Worm (Caenorhabditis elegans) whole organism, young adult: ENCODE data around the gene eyg-1.

ENCODE experiments used
- B0336.3 ChIP-seq: fragments of 200-800 bp; sonication (Bioruptor generic); IDR thresholded peaks from 2 replicates; pipeline ENCODE4 v1.3.6; 2022; ENCODE audit warnings: missing genetic modification characterization, missing compliant biosample characterization
- D2030.7 ChIP-seq: fragments of 200-800 bp; sonication (Bioruptor generic); IDR thresholded peaks from 2 replicates; pipeline ENCODE4 v1.3.6; 2022; ENCODE audit warnings: missing genetic modification reagents, missing genetic modification characterization, missing compliant biosample characterization
- F22D6.2 ChIP-seq: sonication (generic microtip); optimal IDR thresholded peaks from 2 replicates; lab custom pipeline; 2016; ENCODE audit warnings: mild to moderate bottlenecking, missing genetic modification characterization, missing compliant biosample characterization
- F37B4.10 ChIP-seq: fragments of 200-800 bp; sonication (Bioruptor generic); IDR thresholded peaks from 2 replicates; pipeline ENCODE4 v1.3.6; 2022; ENCODE audit warnings: missing genetic modification characterization, missing compliant biosample characterization
- F52B5.7 ChIP-seq: sonication (generic microtip); optimal IDR thresholded peaks from 2 replicates; lab custom pipeline; 2016; ENCODE audit warnings: mild to moderate bottlenecking, missing genetic modification characterization, missing compliant biosample characterization
- F57C9.4 ChIP-seq: sonication (generic microtip); optimal IDR thresholded peaks from 2 replicates; lab custom pipeline; 2017; ENCODE audit warnings: mild to moderate bottlenecking, missing genetic modification characterization, missing compliant biosample characterization
- T07F8.4 ChIP-seq: sonication (generic microtip); optimal IDR thresholded peaks from 2 replicates; lab custom pipeline; 2016; ENCODE audit warnings: mild to moderate bottlenecking, missing genetic modification characterization, moderate library complexity, missing compliant biosample characterization
- Y53F4B.3 ChIP-seq: fragments of 200-800 bp; sonication (Bioruptor generic); IDR thresholded peaks from 2 replicates; pipeline ENCODE4 v1.3.6; 2022; ENCODE audit warnings: missing genetic modification reagents, missing genetic modification characterization, missing compliant biosample characterization
- Y56A3A.18 ChIP-seq: fragments of 200-800 bp; sonication (Bioruptor generic); IDR thresholded peaks from 2 replicates; pipeline ENCODE4 v1.3.6; 2022; ENCODE audit warnings: missing genetic modification reagents, missing genetic modification characterization, missing compliant biosample characterization
- Y67H2A.10 ChIP-seq: fragments of 200-800 bp; sonication (Bioruptor generic); conservative IDR thresholded peaks from 2 replicates; pipeline ENCODE4 v1.3.6; 2022; ENCODE audit warnings: missing genetic modification reagents, missing genetic modification characterization, missing compliant biosample characterization
- Y95B8A.8 ChIP-seq: fragments of 200-800 bp; sonication (Bioruptor generic); IDR thresholded peaks from 2 replicates; pipeline ENCODE4 v1.3.6; 2022; ENCODE audit warnings: missing genetic modification reagents, missing genetic modification characterization, missing compliant biosample characterization
- ZK185.1 ChIP-seq: sonication (generic microtip); optimal IDR thresholded peaks from 2 replicates; lab custom pipeline; 2016; ENCODE audit warnings: mild to moderate bottlenecking, missing genetic modification characterization, missing compliant biosample characterization; ENCODE audit not compliant: poor library complexity, severe bottlenecking
- atf-7 ChIP-seq: sonication (generic microtip); optimal IDR thresholded peaks from 2 replicates; lab custom pipeline; 2017; ENCODE audit warnings: mild to moderate bottlenecking, missing genetic modification characterization, missing compliant biosample characterization
- cebp-1 ChIP-seq, 2 experiments: fragments of 200-800 bp in 1 of 2; sonication (Bioruptor generic) in 1 of 2; sonication (generic microtip) in 1 of 2; IDR thresholded peaks in 1 of 2; optimal IDR thresholded peaks in 1 of 2; 2 replicates each; pipeline versions ENCODE4 v1.3.6 to Lab custom; 2017 to 2022; ENCODE audit warnings: missing compliant biosample characterization in 2 of 2, missing genetic modification characterization in 2 of 2, mild to moderate bottlenecking in 1 of 2, missing genetic modification reagents in 1 of 2, moderate library complexity in 1 of 2
- cebp-2 ChIP-seq: fragments of 200-800 bp; sonication (Bioruptor generic); IDR thresholded peaks from 2 replicates; pipeline ENCODE4 v1.3.6; 2022; ENCODE audit warnings: missing genetic modification characterization, missing compliant biosample characterization
- ceh-100 ChIP-seq: fragments of 200-800 bp; sonication (Bioruptor generic); IDR thresholded peaks from 2 replicates; pipeline ENCODE4 v1.3.6; 2022; ENCODE audit warnings: missing genetic modification reagents, missing genetic modification characterization, missing compliant biosample characterization
- chd-7 ChIP-seq: sonication (generic microtip); optimal IDR thresholded peaks from 2 replicates; lab custom pipeline; 2016; ENCODE audit warnings: mild to moderate bottlenecking, missing genetic modification characterization, moderate library complexity, missing compliant biosample characterization
- die-1 ChIP-seq: sonication (generic microtip); optimal IDR thresholded peaks from 2 replicates; lab custom pipeline; 2016; ENCODE audit warnings: missing genotype, mild to moderate bottlenecking, missing genetic modification characterization, missing compliant biosample characterization
- dpff-1 ChIP-seq: sonication (generic microtip); optimal IDR thresholded peaks from 2 replicates; lab custom pipeline; 2017; ENCODE audit warnings: mild to moderate bottlenecking, missing genetic modification characterization, missing compliant biosample characterization
- efl-1 ChIP-seq: fragments of 150-350 bp; optimal IDR thresholded peaks from 2 replicates; lab custom pipeline; 2014; ENCODE audit warnings: missing biosample characterization, missing genetic modification reagents, missing genetic modification characterization
- egl-18 ChIP-seq: fragments of 200-800 bp; sonication (Bioruptor generic); IDR thresholded peaks from 2 replicates; pipeline ENCODE4 v1.3.6; 2022; ENCODE audit warnings: missing genetic modification reagents, missing genetic modification characterization, missing compliant biosample characterization
- hmg-1.2 ChIP-seq: fragments of 200-800 bp; sonication (Bioruptor generic); IDR thresholded peaks from 2 replicates; pipeline ENCODE4 v1.3.6; 2022; ENCODE audit warnings: missing genetic modification reagents, missing genetic modification characterization, missing compliant biosample characterization
- hrde-1 ChIP-seq: sonication (generic microtip); optimal IDR thresholded peaks from 2 replicates; lab custom pipeline; 2016; ENCODE audit warnings: missing genetic modification characterization, mild to moderate bottlenecking, missing compliant biosample characterization, moderate library complexity, missing genotype, missing genetic modification reagents, borderline replicate concordance
- lin-54 ChIP-seq: fragments of 200-800 bp; sonication (Bioruptor generic); optimal IDR thresholded peaks from 2 replicates; lab custom pipeline; 2018; ENCODE audit warnings: mild to moderate bottlenecking, missing genetic modification characterization, missing compliant biosample characterization
- lsy-27 ChIP-seq: sonication (generic microtip); optimal IDR thresholded peaks from 2 replicates; lab custom pipeline; 2017; ENCODE audit warnings: missing genetic modification characterization, mild to moderate bottlenecking, missing compliant biosample characterization, antibody characterized with exemption, missing genotype, borderline replicate concordance; ENCODE audit not compliant: insufficient read depth
- madf-10 ChIP-seq: sonication (generic microtip); optimal IDR thresholded peaks from 2 replicates; lab custom pipeline; 2016; ENCODE audit warnings: mild to moderate bottlenecking, missing genetic modification characterization, missing compliant biosample characterization
- madf-8 ChIP-seq: fragments of 200-800 bp; sonication (Bioruptor generic); conservative IDR thresholded peaks from 2 replicates; pipeline ENCODE4 v1.3.6; 2022; ENCODE audit warnings: missing genetic modification reagents, missing genetic modification characterization, missing compliant biosample characterization
- mel-28 ChIP-seq: sonication (generic microtip); optimal IDR thresholded peaks from 2 replicates; lab custom pipeline; 2016; ENCODE audit warnings: borderline replicate concordance, mild to moderate bottlenecking, missing genetic modification characterization, missing compliant biosample characterization
- nfya-1 ChIP-seq: sonication (generic microtip); optimal IDR thresholded peaks from 2 replicates; lab custom pipeline; 2017; ENCODE audit warnings: antibody characterized with exemption, missing compliant biosample characterization, missing genetic modification characterization, borderline replicate concordance; ENCODE audit not compliant: insufficient read depth
- nfya-2 ChIP-seq: fragments of 200-800 bp; sonication (Bioruptor generic); IDR thresholded peaks from 2 replicates; pipeline ENCODE4 v1.3.6; 2022; ENCODE audit warnings: missing genetic modification reagents, missing genetic modification characterization, missing compliant biosample characterization
- pbrm-1 ChIP-seq: fragments of 200-800 bp; sonication (Bioruptor generic); IDR thresholded peaks from 2 replicates; pipeline ENCODE4 v1.3.6; 2022; ENCODE audit warnings: missing genetic modification reagents, missing genetic modification characterization, missing compliant biosample characterization
- pha-4 ChIP-seq: fragments of 150-350 bp; sonication (generic microtip); optimal IDR thresholded peaks from 2 replicates; lab custom pipeline; 2014; ENCODE audit warnings: missing biosample characterization, missing genetic modification reagents, missing genetic modification characterization
- rpc-1 ChIP-seq, 2 experiments: fragments of 150-350 bp in 1 of 2; sonication (generic microtip) in 1 of 2; optimal IDR thresholded peaks; 2 replicates each; lab custom pipeline; 2014 to 2018; ENCODE audit warnings: missing biosample characterization in 1 of 2, missing genetic modification characterization in 1 of 2, missing genetic modification reagents in 1 of 2, missing genotype in 1 of 2
- sea-2 ChIP-seq: fragments of 200-800 bp; sonication (Bioruptor generic); IDR thresholded peaks from 2 replicates; pipeline ENCODE4 v1.3.6; 2022; ENCODE audit warnings: missing genetic modification characterization, missing compliant biosample characterization
- snpc-1.1 ChIP-seq: sonication (generic microtip); optimal IDR thresholded peaks from 2 replicates; lab custom pipeline; 2017; ENCODE audit warnings: missing genetic modification characterization, mild to moderate bottlenecking, missing compliant biosample characterization, antibody characterized with exemption, moderate library complexity, missing genotype, missing genetic modification reagents; ENCODE audit not compliant: insufficient read depth
- snpc-4 ChIP-seq, 5 experiments: fragments of 150-350 bp in 1 of 5; sonication (generic microtip) in 4 of 5; optimal IDR thresholded peaks; 2 replicates each; lab custom pipeline; 2014 to 2018; ENCODE audit warnings: missing genetic modification characterization in 5 of 5, missing biosample characterization in 3 of 5, antibody characterized with exemption in 2 of 5, mild to moderate bottlenecking in 2 of 5, missing compliant biosample characterization in 2 of 5, missing genotype in 2 of 5, moderate library complexity in 2 of 5, missing genetic modification reagents in 1 of 5
- tbx-9 ChIP-seq: sonication (generic microtip); optimal IDR thresholded peaks from 2 replicates; lab custom pipeline; 2016; ENCODE audit warnings: borderline replicate concordance, missing genetic modification characterization, inconsistent platforms, missing compliant biosample characterization
- unc-130 ChIP-seq: sonication (generic microtip); optimal IDR thresholded peaks from 2 replicates; lab custom pipeline; 2016; ENCODE audit warnings: missing genetic modification reagents, missing genetic modification characterization, missing compliant biosample characterization
- unc-62 ChIP-seq: fragments of 150-350 bp; optimal IDR thresholded peaks from 2 replicates; lab custom pipeline; 2014; ENCODE audit warnings: missing biosample characterization, missing genetic modification reagents, missing genetic modification characterization
- zim-3 ChIP-seq: sonication (generic microtip); optimal IDR thresholded peaks from 2 replicates; lab custom pipeline; 2017; ENCODE audit warnings: mild to moderate bottlenecking, missing genetic modification characterization, moderate library complexity, missing compliant biosample characterization
- ztf-18 ChIP-seq: sonication (generic microtip); optimal IDR thresholded peaks from 2 replicates; lab custom pipeline; 2016; ENCODE audit warnings: missing genotype, mild to moderate bottlenecking, missing genetic modification characterization, missing compliant biosample characterization
- ztf-25 ChIP-seq: fragments of 200-800 bp; sonication (Bioruptor generic); IDR thresholded peaks from 2 replicates; pipeline ENCODE4 v1.3.6; 2022; ENCODE audit warnings: missing genetic modification reagents, missing genetic modification characterization, missing compliant biosample characterization

eyg-1 gene

ce11 chrII:9834921-9835320 lies 7.2 kb upstream of the eyg-1 start, which contains the start of gene arrd-5:
Gene arrd-5, plus strand, starts transcription at chrII:9835221.
- TF ChIP-seq madf-8 (GFP tag; lab: Robert Waterston, UW) (no peak), pbrm-1 (GFP tag; lab: Robert Waterston, UW) (no peak), cebp-1 (GFP tag; IDR thresholded peaks at IDR 0.05; lab: Robert Waterston, UW) (no peak), cebp-1 (tag; optimal IDR thresholded peaks at IDR 0.05; lab: Kevin White, UChicago) (no peak)
- TF ChIP-seq, all 124 proteins: peak for 0

ce11 chrII:9833855-9834254 lies 6.1 kb upstream of the eyg-1 start, which contains the start of gene ZK938.3:
Gene ZK938.3, minus strand, starts transcription at chrII:9833955.
- TF ChIP-seq chd-7 (tag; lab: Kevin White, UChicago) (no peak), lin-54 (GFP tag; lab: Kevin White, UChicago) (no peak), efl-1 (GFP tag; lab: Kevin White, UChicago) (no peak), Y56A3A.18 (GFP tag; lab: Robert Waterston, UW) (no peak), ztf-18 (tag; lab: Kevin White, UChicago) (no peak), mel-28 (tag; lab: Kevin White, UChicago) (no peak), die-1 (tag; lab: Kevin White, UChicago) (no peak), Y67H2A.10 (GFP tag; lab: Robert Waterston, UW) (no peak), F52B5.7 (tag; lab: Kevin White, UChicago) (no peak), F37B4.10 (no peak), sea-2 (no peak), cebp-2 (GFP tag; lab: Robert Waterston, UW) (no peak), D2030.7 (no peak), F22D6.2 (no peak), madf-10 (tag; lab: Kevin White, UChicago) (no peak), lsy-27 (tag; lab: Kevin White, UChicago) (no peak), egl-18 (GFP tag; lab: Robert Waterston, UW) (no peak)
- TF ChIP-seq, all 124 proteins: peak for 0

- TF ChIP-seq T07F8.4 (tag; lab: Kevin White, UChicago) (no peak), nfya-2 (GFP tag; lab: Robert Waterston, UW) (no peak), dpff-1 (tag; lab: Kevin White, UChicago) (no peak), F57C9.4 (tag; lab: Kevin White, UChicago) (no peak), lin-54 (GFP tag; lab: Kevin White, UChicago) (no peak), B0336.3 (GFP tag; lab: Robert Waterston, UW) (no peak), snpc-1.1 (tag; lab: Kevin White, UChicago) (no peak), hrde-1 (tag; lab: Kevin White, UChicago) (no peak), Y95B8A.8 (GFP tag; lab: Robert Waterston, UW) (no peak), atf-7 (tag; lab: Kevin White, UChicago) (no peak), unc-130 (GFP tag; lab: Kevin White, UChicago) (no peak), ceh-100 (GFP tag; lab: Robert Waterston, UW) (no peak), tbx-9 (no peak), hmg-1.2 (GFP tag; lab: Robert Waterston, UW) (no peak)
Observed at ce11 chrII:9831033-9831432, 3.3 kb upstream of the eyg-1 start, which contains the start of gene ZK938.12. Gene ZK938.12, plus strand, starts transcription at chrII:9831333.

ce11 chrII:9829108-9829507 lies 1.4 kb upstream of the eyg-1 start, which contains the start of gene ZK938.1:
Gene ZK938.1, plus strand, starts transcription at chrII:9829408.
- no peak for TF ChIP-seq nfya-1
- no peak for TF ChIP-seq unc-62
- TF ChIP-seq zim-3 (tag; lab: Kevin White, UChicago): no peak
- TF ChIP-seq B0336.3 (GFP tag; lab: Robert Waterston, UW): no peak
- TF ChIP-seq ztf-18 (tag; lab: Kevin White, UChicago): no peak
- TF ChIP-seq rpc-1 (optimal IDR thresholded peaks at IDR 0.05; lab: Kevin White, UChicago): no peak
- no peak for TF ChIP-seq rpc-1 (tag; optimal IDR thresholded peaks at IDR 0.05; lab: Kevin White, UChicago)
- TF ChIP-seq ztf-25 (GFP tag; lab: Robert Waterston, UW): no peak
- TF ChIP-seq Y53F4B.3 (GFP tag; lab: Robert Waterston, UW): no peak
- no peak for TF ChIP-seq lin-54 (GFP tag; lab: Kevin White, UChicago)
- no peak for TF ChIP-seq snpc-4 (GFP tag; optimal IDR thresholded peaks at IDR 0.05; lab: Kevin White, UChicago)
- no peak for TF ChIP-seq snpc-4 (tag; optimal IDR thresholded peaks at IDR 0.05; lab: Kevin White, UChicago)
- no peak for TF ChIP-seq ZK185.1 (tag; lab: Kevin White, UChicago)
- no peak for TF ChIP-seq pha-4
- no peak for TF ChIP-seq mel-28 (tag; lab: Kevin White, UChicago)
